Worm (Caenorhabditis elegans): ENCODE data around the gene C55B6.1.

C55B6.1 gene

ce11 chrX:7242878-7243277 is 42.7 kb downstream of the C55B6.1 start, which contains the start of gene F46H5.7:
Gene F46H5.7 (minus strand): TSS chrX:7242983.
- TF ChIP-seq aly-1 (tag; optimal IDR thresholded peaks at IDR 0.05) (no peak), B0310.2 (tag; optimal IDR thresholded peaks at IDR 0.05) (no peak), tbx-37 (GFP tag; conservative IDR thresholded peaks at IDR 0.05) (no peak), ets-7 (tag; optimal IDR thresholded peaks at IDR 0.05) (no peak), hmg-4 (GFP tag; optimal IDR thresholded peaks at IDR 0.05) (no peak), scrt-1 (GFP tag; IDR thresholded peaks at IDR 0.05) (no peak), pes-1 (GFP tag; IDR thresholded peaks at IDR 0.05) (no peak)

- TF ChIP-seq F13C5.2 (tag; optimal IDR thresholded peaks at IDR 0.05): no peak
- no peak for TF ChIP-seq sea-1 (GFP tag; conservative IDR thresholded peaks at IDR 0.05)
- TF ChIP-seq pes-1 (GFP tag; IDR thresholded peaks at IDR 0.05): no peak
- TF ChIP-seq ama-1 (optimal IDR thresholded peaks at IDR 0.05): no peak
- no peak for TF ChIP-seq hnd-1 (tag; optimal IDR thresholded peaks at IDR 0.05)
- no peak for TF ChIP-seq tbx-11 (GFP tag; IDR thresholded peaks at IDR 0.05)
- no peak for TF ChIP-seq tra-4 (tag; optimal IDR thresholded peaks at IDR 0.05)
- TF ChIP-seq B0310.2 (tag; optimal IDR thresholded peaks at IDR 0.05): no peak
- TF ChIP-seq scrt-1 (GFP tag; IDR thresholded peaks at IDR 0.05): no peak
- TF ChIP-seq hmg-4 (GFP tag; optimal IDR thresholded peaks at IDR 0.05): no peak
- TF ChIP-seq ceh-13 (GFP tag; optimal IDR thresholded peaks at IDR 0.05): no peak
These were observed 44.6 kb downstream of the C55B6.1 start for ce11 chrX:7244756-7245155.
